Worm (Caenorhabditis elegans) whole organism, dauer: Measurements from ENCODE around the gene C54E10.6.
"Not testable (repeated sequence)": the region's sequence is repeated elsewhere in the genome, so short reads cannot be mapped to it uniquely, and the experiment has no call there.

Source experiments
- unc-62 ChIP-seq: sonication (generic microtip); optimal IDR thresholded peaks from 2 replicates; lab custom pipeline; 2017; ENCODE audit warnings: missing biosample characterization, missing genetic modification reagents, missing genetic modification characterization

Gene C54E10.6

DNA sequence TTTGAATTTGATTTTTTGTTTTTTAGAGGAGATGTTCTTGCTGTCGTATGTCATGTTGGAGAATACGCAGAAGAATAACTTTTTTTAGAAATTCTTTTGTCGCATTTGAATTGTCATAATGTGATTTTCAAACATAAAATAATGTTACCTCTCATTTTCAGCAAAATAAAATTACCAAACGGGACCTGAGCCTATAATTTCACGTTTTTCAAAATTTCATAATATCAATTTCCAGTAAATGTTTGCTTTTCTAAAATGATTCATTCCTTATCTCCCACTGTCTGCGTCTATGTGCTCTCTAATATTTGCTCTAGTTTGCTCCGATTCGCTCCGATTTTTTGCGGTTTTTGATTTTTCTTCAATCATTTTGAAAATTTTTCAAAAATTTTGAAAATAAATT is 17.9 kb downstream of the C54E10.6 start, which contains the start of gene nhr-231:
TSS of gene nhr-231 (plus strand) at position 301 of the 400 bp plus-strand sequence.
- no peak for TF ChIP-seq unc-62

DNA sequence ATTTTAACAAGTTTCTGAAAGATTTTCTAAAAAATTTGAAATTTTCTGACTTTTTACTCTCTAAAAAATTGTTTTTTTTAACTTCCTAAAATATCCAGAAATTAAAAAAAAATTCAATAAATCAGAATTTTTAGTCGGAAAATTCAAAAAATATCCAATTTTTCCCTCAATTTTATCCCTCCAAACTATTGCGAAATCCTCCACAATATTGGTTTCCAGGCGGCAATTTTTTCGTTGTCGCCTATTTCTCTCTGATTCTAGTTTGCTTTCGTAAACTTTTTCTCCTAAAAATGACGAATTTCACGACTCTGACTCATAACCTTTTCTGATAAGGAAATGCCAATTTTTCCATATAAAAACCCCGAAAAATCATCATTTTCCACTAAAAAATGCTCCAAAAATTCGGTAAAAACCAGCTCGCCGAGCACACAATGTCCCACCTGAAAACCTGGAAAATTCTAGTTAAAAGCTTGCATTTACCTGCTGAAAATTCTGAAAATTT is 21.1 kb downstream of the C54E10.6 start, which contains the start of gene Y17D7B.2:
TSS of gene Y17D7B.2 (plus strand) at position 323 of the 502 bp plus-strand sequence.
- TF ChIP-seq unc-62 = no peak

DNA sequence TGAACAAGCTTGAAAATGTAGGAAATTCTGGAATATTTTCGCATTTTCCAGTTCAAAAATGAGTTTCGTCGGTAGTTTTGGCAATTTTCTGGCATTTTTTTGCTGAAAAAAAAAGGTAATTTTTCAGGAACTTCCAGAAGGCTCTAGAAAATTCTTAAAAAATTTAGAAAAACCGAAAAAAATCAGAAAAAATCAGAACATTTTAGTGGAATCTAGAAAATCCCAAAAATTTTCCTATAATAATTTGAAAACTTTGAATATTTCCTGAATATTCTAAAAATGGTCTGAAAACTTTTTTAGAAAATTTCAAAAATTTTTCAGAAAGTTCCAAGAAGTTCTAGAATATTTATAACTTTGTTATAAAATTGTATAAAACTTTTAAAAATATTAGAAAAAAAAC is 21.8 kb downstream of the C54E10.6 start, which contains the start of gene Y17D7B.3:
TSS of gene Y17D7B.3 (minus strand) at position 101 of the 400 bp plus-strand sequence.
- no peak for TF ChIP-seq unc-62

DNA sequence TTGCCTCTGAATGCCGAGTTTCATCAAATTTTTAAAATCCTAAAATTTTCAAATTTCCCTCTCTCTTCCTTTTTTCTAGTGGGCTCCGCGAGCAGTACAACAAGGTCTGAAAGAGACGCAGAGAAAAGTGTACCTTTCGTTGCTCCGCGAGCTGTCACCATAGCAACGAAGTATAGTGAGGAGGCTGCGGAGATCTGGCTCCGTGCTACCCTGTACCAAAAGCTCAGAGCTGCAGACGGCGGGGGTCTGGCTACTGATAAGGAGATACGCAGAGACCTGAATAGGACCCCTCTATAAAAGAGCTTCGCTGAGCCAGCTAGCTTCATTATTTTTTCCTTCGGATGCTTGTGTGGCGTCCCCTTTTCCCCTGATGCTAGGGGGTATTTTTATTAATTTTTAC is 25.1 kb downstream of the C54E10.6 start, which contains the start of gene Y17D7B.10:
TSS of gene Y17D7B.10 (plus strand) at position 243 of the 400 bp plus-strand sequence.
- TF ChIP-seq unc-62 = no peak

DNA sequence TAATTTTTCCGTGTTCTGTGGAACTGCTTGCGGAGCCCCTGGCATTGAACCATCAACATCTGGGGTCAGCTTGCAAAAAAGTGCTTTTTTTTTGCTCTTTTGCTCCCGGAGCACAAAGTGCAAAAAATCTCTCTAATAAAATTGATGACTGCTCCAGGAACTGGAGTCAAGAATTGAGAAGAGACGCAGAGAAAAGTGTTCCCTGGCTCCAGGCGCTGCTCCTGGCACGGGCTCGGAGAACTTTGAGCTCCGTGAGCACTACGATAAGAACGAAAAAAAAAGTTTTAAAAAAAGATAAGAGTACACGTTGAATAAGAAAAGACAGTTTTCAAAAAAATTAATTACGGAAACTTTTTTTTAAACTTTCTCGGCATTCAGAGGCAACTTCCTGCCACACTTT is 25.8 kb downstream of the C54E10.6 start:
- no peak for TF ChIP-seq unc-62

DNA sequence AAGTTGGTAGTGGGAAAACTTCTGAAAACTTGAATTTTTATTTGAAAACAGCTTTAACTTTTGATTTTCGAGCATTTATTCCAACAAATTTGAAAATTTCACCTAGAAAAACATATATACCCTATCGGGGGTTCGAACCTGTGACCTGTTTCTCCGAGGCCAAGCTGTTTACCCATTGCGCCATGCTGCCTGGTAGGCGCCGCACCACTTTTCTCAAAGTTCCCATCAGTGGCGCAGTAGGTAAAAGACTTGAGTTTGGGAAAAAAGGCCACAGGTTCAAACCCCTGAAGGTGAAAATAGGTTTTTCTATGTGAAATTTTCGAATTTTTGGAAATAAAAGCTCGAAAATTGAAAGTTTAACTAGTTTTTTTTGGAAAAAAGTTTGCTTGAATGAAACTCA is 27.9 kb downstream of the C54E10.6 start:
- no peak for TF ChIP-seq unc-62

DNA sequence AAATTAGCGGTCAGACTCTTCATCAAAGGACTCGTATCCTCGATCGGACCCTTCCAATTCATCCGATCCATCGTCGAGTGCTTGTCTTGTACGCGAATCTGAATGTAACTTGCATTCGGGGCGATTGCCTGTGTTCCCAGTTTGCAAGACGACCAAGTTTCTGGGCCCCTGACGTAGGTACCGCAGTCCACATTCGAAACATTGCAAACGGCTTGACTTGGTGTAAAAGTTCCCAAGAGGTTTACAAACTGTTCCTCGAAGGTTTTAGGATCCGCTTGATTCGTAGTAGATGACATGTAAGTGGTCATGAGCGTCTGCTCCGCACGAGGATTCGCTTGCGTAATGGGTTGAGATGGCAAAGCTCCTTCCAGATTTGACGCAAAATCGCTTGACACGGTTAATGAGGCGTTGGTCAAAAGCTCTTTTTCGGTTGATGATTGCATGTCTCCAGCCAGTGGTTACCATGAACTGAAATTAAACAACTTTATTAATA is 32.2 kb downstream of the C54E10.6 start, which contains the start of gene Y17D7B.4:
TSS of gene Y17D7B.4 (minus strand) at position 443 of the 493 bp plus-strand sequence.
- no peak for TF ChIP-seq unc-62

DNA sequence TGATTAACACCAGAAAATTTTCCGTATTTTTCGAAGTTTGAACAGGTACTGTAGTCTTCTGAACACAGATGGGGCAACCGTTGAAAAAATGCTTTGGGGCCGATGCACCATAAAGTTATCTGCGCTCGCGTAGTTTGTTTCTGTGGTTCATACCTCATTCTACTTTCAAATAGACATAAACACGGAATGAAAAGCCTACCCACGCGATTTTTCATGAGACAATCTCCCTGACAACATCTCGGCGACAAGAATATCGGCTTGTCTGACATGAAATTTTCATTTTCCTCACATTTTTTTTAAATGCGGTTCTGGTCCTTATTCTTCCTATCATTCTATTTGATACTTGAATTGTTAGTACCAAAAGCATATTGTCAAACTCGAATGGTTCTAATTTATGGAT is 35.8 kb downstream of the C54E10.6 start, which contains the start of gene clec-257:
TSS of gene clec-257 (plus strand) at position 301 of the 400 bp plus-strand sequence.
- no peak for TF ChIP-seq unc-62

DNA sequence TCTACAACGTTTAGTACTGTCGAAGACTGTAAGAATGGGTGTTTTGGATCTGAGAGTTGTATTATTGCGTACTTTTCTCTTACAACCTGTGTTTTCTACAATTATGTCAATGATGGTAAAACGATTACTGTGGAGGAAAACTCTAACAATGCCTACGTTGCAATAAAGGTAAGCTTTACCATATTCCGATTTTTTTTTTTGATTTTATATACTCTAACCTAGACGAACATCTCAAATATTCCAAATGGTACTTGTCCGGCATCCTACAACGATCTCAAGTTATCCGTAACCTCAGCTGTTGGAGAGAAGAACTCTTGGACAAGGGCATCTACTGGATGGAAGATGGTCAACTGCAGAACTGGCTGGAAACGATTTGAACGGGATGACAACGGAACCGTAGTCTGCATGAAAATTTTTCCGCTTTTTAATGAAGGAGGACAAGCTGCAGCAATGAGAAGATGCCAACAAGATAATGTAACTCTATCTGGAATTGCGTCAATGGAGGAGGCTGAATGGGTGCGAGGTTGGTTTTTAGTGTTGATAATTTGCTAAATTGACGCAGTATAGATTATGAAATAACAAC is 36.6 kb downstream of the C54E10.6 start:
- TF ChIP-seq unc-62 = no peak

DNA sequence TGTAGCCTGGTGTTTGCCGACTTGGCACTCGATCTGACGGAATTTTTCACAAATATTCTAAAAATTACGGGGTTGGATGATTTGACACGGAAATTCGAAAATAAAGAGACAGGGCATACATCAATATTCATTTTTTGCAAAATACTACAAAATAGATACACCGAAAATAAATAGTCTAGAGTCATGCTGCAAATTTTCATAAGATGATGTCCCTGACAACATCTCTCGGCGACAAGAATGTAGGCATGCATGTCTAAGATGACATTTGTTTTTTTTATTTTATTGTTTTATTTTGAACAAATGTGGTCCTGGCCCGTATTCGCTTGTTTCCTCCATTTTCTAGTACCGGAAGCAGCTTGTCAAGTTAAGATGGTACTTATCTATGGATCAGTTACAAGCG is 37.1 kb downstream of the C54E10.6 start, which contains the start of gene clec-256:
TSS of gene clec-256 (plus strand) at position 301 of the 400 bp plus-strand sequence.
- TF ChIP-seq unc-62 = no peak

DNA sequence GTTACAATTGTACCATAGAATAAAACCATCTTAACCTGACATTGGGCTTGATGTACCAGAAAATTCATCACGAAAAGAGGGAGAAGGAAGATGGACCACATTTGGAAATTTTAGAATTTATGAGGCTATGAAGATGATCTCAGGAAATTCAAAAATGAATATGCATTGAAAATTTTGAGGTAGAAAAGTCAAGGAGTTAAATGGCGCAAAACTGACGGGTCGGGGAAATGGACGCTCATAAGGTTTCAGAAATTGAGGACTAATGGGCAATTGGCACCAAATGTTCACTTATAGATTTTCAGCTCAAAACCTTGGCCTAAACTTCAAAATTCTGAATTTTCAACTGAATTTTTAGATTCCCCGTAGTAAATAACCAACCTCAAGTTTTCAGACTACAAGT is 37.9 kb downstream of the C54E10.6 start, which contains the start of gene clec-255:
TSS of gene clec-255 (minus strand) at position 101 of the 400 bp plus-strand sequence.
- TF ChIP-seq unc-62 = no peak

DNA sequence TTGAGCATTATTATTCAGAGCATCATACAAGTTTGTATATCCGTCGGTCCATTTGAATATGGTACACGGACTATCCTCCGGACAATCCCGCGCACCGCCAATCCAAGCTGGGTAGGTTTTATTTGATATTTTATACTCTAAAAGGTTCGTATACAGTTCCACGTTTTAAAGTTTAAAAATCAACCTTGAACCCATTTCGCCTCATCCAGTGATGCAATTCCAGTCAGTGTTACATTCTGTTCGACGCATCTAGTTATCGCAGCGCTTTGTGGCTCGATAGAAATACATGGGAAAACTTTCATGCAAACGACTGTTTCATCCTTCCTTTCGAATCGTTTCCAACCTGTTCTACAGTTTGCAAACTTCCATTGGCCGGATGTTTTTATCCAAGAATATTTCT is 38.6 kb downstream of the C54E10.6 start:
- no peak for TF ChIP-seq unc-62

DNA sequence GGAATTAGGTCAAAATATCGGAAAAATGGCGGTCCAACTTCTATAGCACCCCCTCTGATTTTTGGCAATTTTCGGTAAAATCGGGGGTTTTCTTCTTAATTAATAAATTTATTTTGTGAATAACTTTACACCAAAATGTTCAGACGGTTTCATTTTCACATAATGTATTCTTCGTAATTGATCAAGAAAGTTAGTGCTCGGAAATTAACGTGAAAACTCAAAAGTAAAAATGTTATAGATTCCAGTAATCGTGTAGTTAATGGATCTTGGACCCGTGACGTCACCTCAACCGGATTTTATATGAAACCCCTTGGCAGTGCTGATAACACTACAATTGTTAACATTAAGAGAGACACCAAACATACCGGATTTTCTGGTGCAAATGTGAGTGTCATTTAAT is 46.5 kb downstream of the C54E10.6 start, which contains the start of gene F11D11.22:
TSS of gene F11D11.22 (plus strand) at position 301 of the 400 bp plus-strand sequence.
- not testable (repeated sequence) for TF ChIP-seq unc-62

DNA sequence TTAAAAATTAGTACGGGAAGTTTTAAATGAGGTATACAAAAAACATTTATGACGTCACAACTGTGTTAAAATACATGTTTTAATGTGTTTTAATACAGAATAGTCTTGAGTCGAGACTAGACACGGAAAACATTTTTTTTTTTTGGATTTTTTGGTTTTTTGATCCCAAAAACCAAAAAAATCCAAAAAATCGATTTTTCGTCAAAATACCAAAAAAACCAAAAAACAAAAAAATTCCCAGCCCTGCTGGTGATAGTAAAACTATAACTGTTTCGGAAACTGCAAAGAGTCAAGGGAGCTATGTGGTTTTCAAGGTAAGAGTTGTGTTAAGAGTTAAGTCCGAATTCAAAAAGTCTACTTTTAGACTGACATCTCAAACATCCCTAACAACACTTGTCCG is 47.5 kb downstream of the C54E10.6 start, which contains the start of gene F11D11.4:
TSS of gene F11D11.4 (plus strand) at position 301 of the 400 bp plus-strand sequence.
- no peak for TF ChIP-seq unc-62

DNA sequence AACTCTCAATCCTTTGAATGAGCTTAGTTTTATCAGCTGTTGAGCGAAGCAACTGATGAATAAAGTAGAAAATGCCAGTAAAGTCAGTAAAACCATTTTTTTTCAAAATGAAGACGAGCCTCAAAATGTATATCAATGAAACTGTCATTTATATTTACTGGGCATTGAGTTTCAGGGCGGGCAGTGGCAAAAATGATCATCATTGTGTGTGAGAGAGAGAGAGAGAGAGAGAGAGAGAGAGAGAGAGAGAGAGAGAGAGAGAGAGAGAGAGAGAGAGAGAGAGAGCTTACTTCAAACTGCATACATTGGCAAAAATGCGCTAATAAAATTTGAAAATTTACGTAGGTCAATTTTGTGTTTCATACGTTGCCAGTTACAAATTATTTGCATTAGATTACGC is 48.4 kb downstream of the C54E10.6 start, which contains the start of gene F11D11.3:
TSS of gene F11D11.3 (minus strand) at position 101 of the 400 bp plus-strand sequence.
- no peak for TF ChIP-seq unc-62
